Worm (Caenorhabditis elegans) whole organism, L1 larva: ENCODE results near the gene elt-6.

ENCODE experiments used
- C04F5.9 ChIP-seq: sonication (generic microtip); optimal IDR thresholded peaks from 2 replicates; lab custom pipeline; 2016; ENCODE audit warnings: missing genetic modification characterization, missing compliant biosample characterization
- C16A3.4 ChIP-seq: fragments of 150-350 bp; optimal IDR thresholded peaks from 2 replicates; lab custom pipeline; 2014; ENCODE audit warnings: missing biosample characterization, missing genetic modification characterization
- C34B4.2 ChIP-seq: sonication (generic microtip); optimal IDR thresholded peaks from 2 replicates; lab custom pipeline; 2017; ENCODE audit warnings: mild to moderate bottlenecking, missing genetic modification characterization, missing compliant biosample characterization
- F16B12.6 ChIP-seq: fragments of 150-350 bp; optimal IDR thresholded peaks from 2 replicates; lab custom pipeline; 2014; ENCODE audit warnings: missing biosample characterization, missing genetic modification characterization
- Y116A8C.19 ChIP-seq: sonication (generic microtip); optimal IDR thresholded peaks from 2 replicates; lab custom pipeline; 2016; ENCODE audit warnings: missing compliant biosample characterization, missing genetic modification characterization, borderline replicate concordance
- aly-2 ChIP-seq: fragments of 150-350 bp; optimal IDR thresholded peaks from 2 replicates; lab custom pipeline; 2014; ENCODE audit warnings: missing biosample characterization, missing genetic modification characterization
- blmp-1 ChIP-seq: fragments of 150-350 bp; optimal IDR thresholded peaks from 2 replicates; lab custom pipeline; 2014; ENCODE audit warnings: missing biosample characterization, missing genetic modification characterization
- ceh-82 ChIP-seq, 3 experiments: fragments of 150-350 bp in 1 of 3; sonication (generic microtip) in 2 of 3; optimal IDR thresholded peaks; 2 replicates each; lab custom pipeline; 2014 to 2017; ENCODE audit warnings: missing biosample characterization in 3 of 3, missing genetic modification characterization in 3 of 3
- ceh-88 ChIP-seq: fragments of 200-800 bp; sonication (Bioruptor generic); IDR thresholded peaks from 2 replicates; pipeline ENCODE4 v1.3.6; 2022; ENCODE audit warnings: missing genetic modification characterization, missing compliant biosample characterization
- dpl-1 ChIP-seq, 3 experiments: fragments of 150-350 bp in 2 of 3; sonication (generic microtip) in 1 of 3; optimal IDR thresholded peaks; 2 replicates each; lab custom pipeline; 2014 to 2017; ENCODE audit warnings: missing biosample characterization in 3 of 3, missing genetic modification characterization in 3 of 3, missing genetic modification reagents in 3 of 3
- dsc-1 ChIP-seq: sonication (generic microtip); optimal IDR thresholded peaks from 2 replicates; lab custom pipeline; 2016; ENCODE audit warnings: mild to moderate bottlenecking, missing genetic modification characterization, missing compliant biosample characterization
- efl-1 ChIP-seq, 4 experiments: fragments of 150-350 bp; optimal IDR thresholded peaks in 3 of 4; peaks in 1 of 4; 1 replicate in 1 of 4; 2 replicates in 3 of 4; lab custom pipeline; 2014; ENCODE audit warnings: missing biosample characterization in 2 of 4, missing genetic modification characterization in 2 of 4, missing genetic modification reagents in 2 of 4
- egl-13 ChIP-seq: sonication (generic microtip); optimal IDR thresholded peaks from 2 replicates; lab custom pipeline; 2016; ENCODE audit warnings: missing genotype, missing genetic modification reagents, missing genetic modification characterization, missing compliant biosample characterization
- elt-2 ChIP-seq: sonication (generic microtip); optimal IDR thresholded peaks from 2 replicates; lab custom pipeline; 2016; ENCODE audit warnings: missing genetic modification characterization, mild to moderate bottlenecking, inconsistent platforms, missing compliant biosample characterization, missing genetic modification reagents
- elt-3 ChIP-seq, 6 experiments: fragments of 150-350 bp in 1 of 6; sonication (generic microtip); optimal IDR thresholded peaks; 2 replicates each; lab custom pipeline; 2017 to 2018; ENCODE audit warnings: missing biosample characterization in 6 of 6, missing genetic modification characterization in 6 of 6, inconsistent platforms in 1 of 6
- fkh-8 ChIP-seq: sonication (generic microtip); optimal IDR thresholded peaks from 2 replicates; lab custom pipeline; 2016; ENCODE audit warnings: mild to moderate bottlenecking, missing genetic modification characterization, missing compliant biosample characterization
- irx-1 ChIP-seq: sonication (generic microtip); optimal IDR thresholded peaks from 2 replicates; lab custom pipeline; 2016; ENCODE audit warnings: missing genetic modification characterization, missing compliant biosample characterization
- isw-1 ChIP-seq: fragments of 200-800 bp; sonication (Bioruptor generic); IDR thresholded peaks from 2 replicates; pipeline ENCODE4 v1.3.6; 2022; ENCODE audit warnings: missing genetic modification characterization, missing compliant biosample characterization
- jun-1 ChIP-seq: fragments of 150-350 bp; optimal IDR thresholded peaks from 2 replicates; lab custom pipeline; 2014; ENCODE audit warnings: missing biosample characterization, missing genetic modification reagents, missing genetic modification characterization
- lin-13 ChIP-seq: fragments of 150-350 bp; optimal IDR thresholded peaks from 2 replicates; lab custom pipeline; 2014; ENCODE audit warnings: missing biosample characterization, missing genetic modification reagents, missing genetic modification characterization
- lin-15B ChIP-seq: fragments of 150-350 bp; sonication (generic microtip); optimal IDR thresholded peaks from 3 replicates; lab custom pipeline; 2014; ENCODE audit warnings: missing biosample characterization, missing genetic modification characterization
- lin-35 ChIP-seq, 2 experiments: fragments of 150-350 bp; optimal IDR thresholded peaks; 2 replicates each; lab custom pipeline; 2014; ENCODE audit warnings: missing biosample characterization in 2 of 2, missing genetic modification characterization in 2 of 2, missing genetic modification reagents in 2 of 2
- lin-39 ChIP-seq: fragments of 150-350 bp; optimal IDR thresholded peaks from 2 replicates; lab custom pipeline; 2014; ENCODE audit warnings: missing biosample characterization, missing genetic modification reagents, missing genetic modification characterization
- lir-3 ChIP-seq: sonication (generic microtip); optimal IDR thresholded peaks from 2 replicates; lab custom pipeline; 2016; ENCODE audit warnings: mild to moderate bottlenecking, missing genetic modification characterization, moderate library complexity, missing compliant biosample characterization; ENCODE audit not compliant: poor library complexity
- lsy-2 ChIP-seq, 2 experiments: fragments of 150-350 bp; optimal IDR thresholded peaks; 2 replicates each; lab custom pipeline; 2014; ENCODE audit warnings: missing biosample characterization in 2 of 2, missing genetic modification characterization in 2 of 2
- mdl-1 ChIP-seq, 2 experiments: fragments of 150-350 bp; optimal IDR thresholded peaks; 2 replicates each; lab custom pipeline; 2014 to 2017; ENCODE audit warnings: missing biosample characterization in 2 of 2, missing genetic modification characterization in 2 of 2, inconsistent platforms in 1 of 2
- mef-2 ChIP-seq: fragments of 150-350 bp; optimal IDR thresholded peaks from 2 replicates; lab custom pipeline; 2014; ENCODE audit warnings: missing biosample characterization, missing genetic modification characterization
- mep-1 ChIP-seq: fragments of 150-350 bp; optimal IDR thresholded peaks from 2 replicates; lab custom pipeline; 2014; ENCODE audit warnings: missing biosample characterization, missing genetic modification characterization
- nhr-12 ChIP-seq: sonication (generic microtip); optimal IDR thresholded peaks from 2 replicates; lab custom pipeline; 2017; ENCODE audit warnings: missing biosample characterization, missing genetic modification characterization
- nhr-19 ChIP-seq: fragments of 200-800 bp; sonication (Bioruptor generic); conservative IDR thresholded peaks from 2 replicates; pipeline ENCODE4 v1.3.6; 2022; ENCODE audit warnings: missing genetic modification characterization, missing compliant biosample characterization
- nhr-20 ChIP-seq: sonication (generic microtip); optimal IDR thresholded peaks from 2 replicates; lab custom pipeline; 2016; ENCODE audit warnings: mild to moderate bottlenecking, missing genetic modification characterization, missing compliant biosample characterization
- nhr-47 ChIP-seq: sonication (generic microtip); optimal IDR thresholded peaks from 2 replicates; lab custom pipeline; 2016; ENCODE audit warnings: mild to moderate bottlenecking, missing genetic modification characterization, moderate library complexity, missing compliant biosample characterization
- nhr-71 ChIP-seq: sonication (generic microtip); optimal IDR thresholded peaks from 2 replicates; lab custom pipeline; 2016; ENCODE audit warnings: mild to moderate bottlenecking, missing genetic modification characterization, moderate library complexity, missing compliant biosample characterization
- nhr-76 ChIP-seq: sonication (generic microtip); optimal IDR thresholded peaks from 2 replicates; lab custom pipeline; 2017; ENCODE audit warnings: missing biosample characterization, missing genetic modification characterization
- nhr-77 ChIP-seq: fragments of 150-350 bp; optimal IDR thresholded peaks from 2 replicates; lab custom pipeline; 2014; ENCODE audit warnings: missing biosample characterization, missing genetic modification characterization
- nhr-84 ChIP-seq: sonication (generic microtip); optimal IDR thresholded peaks from 2 replicates; lab custom pipeline; 2017; ENCODE audit warnings: missing biosample characterization, missing genetic modification characterization
- nhr-85 ChIP-seq: sonication (generic microtip); peaks from one replicate; lab custom pipeline; 2016; ENCODE audit warnings: missing genetic modification characterization, inconsistent platforms, missing compliant biosample characterization
- nhr-90 ChIP-seq: sonication (generic microtip); optimal IDR thresholded peaks from 2 replicates; lab custom pipeline; 2016; ENCODE audit warnings: mild to moderate bottlenecking, missing genetic modification characterization, missing compliant biosample characterization; ENCODE audit not compliant: poor library complexity
- pax-3 ChIP-seq: fragments of 200-800 bp; sonication (Bioruptor generic); optimal IDR thresholded peaks from 2 replicates; lab custom pipeline; 2018; ENCODE audit warnings: mild to moderate bottlenecking, missing genetic modification characterization, moderate library complexity, missing compliant biosample characterization
- snu-23 ChIP-seq: sonication (generic microtip); optimal IDR thresholded peaks from 2 replicates; lab custom pipeline; 2016; ENCODE audit warnings: missing genetic modification characterization, missing compliant biosample characterization
- sox-4 ChIP-seq: sonication (generic microtip); optimal IDR thresholded peaks from 2 replicates; lab custom pipeline; 2016; ENCODE audit warnings: missing genetic modification characterization, missing compliant biosample characterization
- sup-37 ChIP-seq: fragments of 200-800 bp; sonication (Bioruptor generic); optimal IDR thresholded peaks from 2 replicates; lab custom pipeline; 2018; ENCODE audit warnings: mild to moderate bottlenecking, missing genetic modification characterization, missing compliant biosample characterization
- tbx-2 ChIP-seq: sonication (generic microtip); optimal IDR thresholded peaks from 2 replicates; lab custom pipeline; 2016; ENCODE audit warnings: missing genetic modification characterization, missing compliant biosample characterization
- tlp-1 ChIP-seq: fragments of 150-350 bp; optimal IDR thresholded peaks from 2 replicates; lab custom pipeline; 2014; ENCODE audit warnings: missing biosample characterization, missing genetic modification characterization
- unc-86 ChIP-seq: sonication (generic microtip); optimal IDR thresholded peaks from 2 replicates; lab custom pipeline; 2016; ENCODE audit warnings: missing genetic modification characterization, missing compliant biosample characterization
- xbp-1 ChIP-seq: sonication (generic microtip); optimal IDR thresholded peaks from 2 replicates; lab custom pipeline; 2016; ENCODE audit warnings: missing genetic modification characterization, missing compliant biosample characterization
- zag-1 ChIP-seq: fragments of 150-350 bp; optimal IDR thresholded peaks from 2 replicates; lab custom pipeline; 2014; ENCODE audit warnings: missing biosample characterization, missing genetic modification characterization
- zip-4 ChIP-seq: fragments of 200-800 bp; sonication (Bioruptor generic); optimal IDR thresholded peaks from 2 replicates; lab custom pipeline; 2018; ENCODE audit warnings: mild to moderate bottlenecking, missing genetic modification characterization, moderate library complexity, missing compliant biosample characterization
- ztf-11 ChIP-seq, 2 experiments: sonication (generic microtip); optimal IDR thresholded peaks; 2 replicates each; lab custom pipeline; 2016 to 2017; ENCODE audit warnings: missing genetic modification characterization in 2 of 2, missing biosample characterization in 1 of 2, missing compliant biosample characterization in 1 of 2

The elt-6 gene

DNA sequence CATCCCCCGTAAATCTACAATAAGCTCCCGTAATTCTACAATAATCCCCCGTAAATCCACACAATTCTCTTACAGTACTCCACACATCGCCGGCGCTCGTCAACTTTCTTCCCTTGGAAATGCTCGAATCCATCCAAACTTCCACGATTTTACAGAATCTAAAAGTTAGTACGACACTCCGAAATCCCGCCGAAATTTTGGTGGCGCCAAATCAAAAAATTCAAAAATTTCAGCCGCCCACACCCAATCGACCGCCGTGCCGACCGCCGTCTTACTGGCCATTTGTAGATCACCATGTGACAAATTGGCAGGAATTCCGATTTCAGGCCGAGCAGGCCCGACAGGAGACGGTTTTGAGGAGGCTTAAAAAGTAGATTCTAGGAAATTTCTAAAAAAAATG, 34.5 kb downstream of the elt-6 start:
- peak in 1 of 2 experiments; percentile 6 for TF ChIP-seq lin-35 (GFP tag; optimal IDR thresholded peaks at IDR 0.05; lab: Kevin White, UChicago)
- TF ChIP-seq efl-1 (optimal IDR thresholded peaks at IDR 0.05; lab: Kevin White, UChicago) = peak; percentile 9 to 54
- TF ChIP-seq efl-1 (GFP tag; optimal IDR thresholded peaks at IDR 0.05 in 1 of 2; lab: Kevin White, UChicago) = peak; percentile 13 to 94
- TF ChIP-seq mef-2 (tag; lab: Kevin White, UChicago) = no peak
- peak in 1 of 3 experiments; percentile 29 for TF ChIP-seq dpl-1 (GFP tag; optimal IDR thresholded peaks at IDR 0.05; lab: Kevin White, UChicago)

DNA sequence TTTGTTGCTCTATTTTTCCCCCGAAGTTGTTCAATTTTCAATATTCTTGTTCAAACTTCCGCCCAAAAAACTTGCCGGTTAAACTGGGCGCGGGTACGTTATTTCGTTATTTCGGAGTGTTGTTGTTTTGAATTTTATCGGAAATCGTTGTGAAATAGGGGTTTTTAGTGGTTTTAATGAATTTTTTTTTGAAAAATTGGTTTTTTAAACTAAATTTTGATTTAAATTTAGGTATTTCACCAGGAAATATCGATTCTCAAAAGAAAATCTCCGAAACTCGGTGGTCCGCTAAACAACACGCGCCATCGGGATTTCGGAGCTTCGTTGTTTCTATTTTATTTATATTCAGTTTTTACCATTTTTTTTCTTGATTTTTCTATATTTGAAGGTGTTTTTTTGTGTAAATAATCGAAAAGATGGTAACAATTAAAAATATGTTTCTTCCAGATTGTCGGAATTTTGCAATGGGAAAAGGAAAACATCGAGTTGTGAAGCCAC, 35.4 kb downstream of the elt-6 start, which contains the start of gene F52C12.2:
F52C12.2 (plus strand) TSS at position 448 of the 498 bp plus-strand sequence.
- peak; percentile 36 for TF ChIP-seq C04F5.9 (tag; lab: Kevin White, UChicago)
- TF ChIP-seq aly-2 (tag; lab: Kevin White, UChicago) = peak; percentile 19
- TF ChIP-seq elt-3 (tag; optimal IDR thresholded peaks at IDR 0.05; lab: Kevin White, UChicago) = peak in 1 of 6 experiments; percentile 22
- TF ChIP-seq nhr-76 (tag; lab: Kevin White, UChicago) = no peak
- TF ChIP-seq dpl-1 (GFP tag; optimal IDR thresholded peaks at IDR 0.05; lab: Kevin White, UChicago) = peak; percentile 70 to 88 (median 84)
- TF ChIP-seq lin-13 = no peak
- peak; percentile 86 for TF ChIP-seq nhr-71 (tag; lab: Kevin White, UChicago)
- peak; percentile 87 for TF ChIP-seq xbp-1 (tag; lab: Kevin White, UChicago)
- TF ChIP-seq pax-3 (tag; lab: Kevin White, UChicago) = peak; percentile 51
- TF ChIP-seq tlp-1 (tag; lab: Kevin White, UChicago) = no peak
- peak; percentile 82 for TF ChIP-seq snu-23 (GFP tag; lab: Kevin White, UChicago)
- TF ChIP-seq mdl-1 (tag; optimal IDR thresholded peaks at IDR 0.05; lab: Kevin White, UChicago) = peak in 1 of 2 experiments; percentile 16
- peak; percentile 80 for TF ChIP-seq tbx-2
- peak; percentile 47 to 52 (median 48) for TF ChIP-seq ceh-82 (tag; optimal IDR thresholded peaks at IDR 0.05; lab: Kevin White, UChicago)
- TF ChIP-seq unc-86 (tag; lab: Kevin White, UChicago) = peak; percentile 59
- no peak for TF ChIP-seq Y116A8C.19 (tag; lab: Kevin White, UChicago)
- TF ChIP-seq nhr-19 (GFP tag; lab: Robert Waterston, UW) = peak; percentile 61
- TF ChIP-seq egl-13 (tag; lab: Kevin White, UChicago) = peak; percentile 71
- peak; percentile 83 for TF ChIP-seq nhr-85 (tag; lab: Kevin White, UChicago)
- peak; percentile 18 for TF ChIP-seq sup-37
- no peak for TF ChIP-seq zag-1 (tag; lab: Kevin White, UChicago)
- no peak for TF ChIP-seq lir-3 (tag; lab: Kevin White, UChicago)
- TF ChIP-seq efl-1 (optimal IDR thresholded peaks at IDR 0.05; lab: Kevin White, UChicago) = peak; percentile 48 to 85
- TF ChIP-seq efl-1 (GFP tag; optimal IDR thresholded peaks at IDR 0.05 in 1 of 2; lab: Kevin White, UChicago) = peak; percentile 86 to 98
- TF ChIP-seq mep-1 (tag; lab: Kevin White, UChicago) = peak; percentile 58
- TF ChIP-seq fkh-8 (tag; lab: Kevin White, UChicago) = peak; percentile 63
- peak; percentile 14 for TF ChIP-seq nhr-77 (tag; lab: Kevin White, UChicago)
- TF ChIP-seq sox-4 (tag; lab: Kevin White, UChicago) = peak; percentile 49
- TF ChIP-seq ceh-88 = peak; percentile 47; the same call in 1 of the 2 replicates
- no peak for TF ChIP-seq C34B4.2 (tag; lab: Kevin White, UChicago)
- TF ChIP-seq nhr-20 (tag; lab: Kevin White, UChicago) = peak; percentile 76
- TF ChIP-seq lin-39 = peak; percentile 50
- peak; percentile 87 for TF ChIP-seq nhr-47
- TF ChIP-seq elt-2 = peak; percentile 23
- peak; percentile 34 for TF ChIP-seq C16A3.4 (tag; lab: Kevin White, UChicago)
- peak; percentile 79 to 91 for TF ChIP-seq lin-35 (GFP tag; optimal IDR thresholded peaks at IDR 0.05; lab: Kevin White, UChicago)
- TF ChIP-seq lsy-2 (tag; optimal IDR thresholded peaks at IDR 0.05; lab: Kevin White, UChicago) = peak; percentile 69 to 80
- peak in 1 of 2 experiments; percentile 42 for TF ChIP-seq ztf-11 (tag; optimal IDR thresholded peaks at IDR 0.05; lab: Kevin White, UChicago)
- peak; percentile 67 for TF ChIP-seq irx-1 (tag; lab: Kevin White, UChicago)
- no peak for TF ChIP-seq jun-1 (tag; lab: Kevin White, UChicago)
- peak; percentile 56 for TF ChIP-seq zip-4
- peak; percentile 36 for TF ChIP-seq blmp-1 (tag; lab: Kevin White, UChicago)
- TF ChIP-seq nhr-12 = no peak
- peak; percentile 47 for TF ChIP-seq lin-15B (tag; lab: Kevin White, UChicago)
- peak; percentile 84 for TF ChIP-seq dsc-1 (tag; lab: Kevin White, UChicago)
- TF ChIP-seq nhr-90 (tag; lab: Kevin White, UChicago) = peak; percentile 80
- peak; percentile 65 for TF ChIP-seq isw-1 (GFP tag; lab: Robert Waterston, UW)
- TF ChIP-seq nhr-84 (tag; lab: Kevin White, UChicago) = no peak
- TF ChIP-seq F16B12.6 = no peak
